Worm (Caenorhabditis elegans) whole organism, L1 larva: ENCODE data around the gene egl-45.
A peak's percentile ranks its signal among the peaks of the same experiment; 100 is the strongest.

Experiments used
- C04F5.9 ChIP-seq: sonication (generic microtip); optimal IDR thresholded peaks from 2 replicates; lab custom pipeline; 2016; ENCODE audit warnings: missing genetic modification characterization, missing compliant biosample characterization
- C16A3.4 ChIP-seq: fragments of 150-350 bp; optimal IDR thresholded peaks from 2 replicates; lab custom pipeline; 2014; ENCODE audit warnings: missing biosample characterization, missing genetic modification characterization
- C34B4.2 ChIP-seq: sonication (generic microtip); optimal IDR thresholded peaks from 2 replicates; lab custom pipeline; 2017; ENCODE audit warnings: mild to moderate bottlenecking, missing genetic modification characterization, missing compliant biosample characterization
- Y116A8C.19 ChIP-seq: sonication (generic microtip); optimal IDR thresholded peaks from 2 replicates; lab custom pipeline; 2016; ENCODE audit warnings: missing compliant biosample characterization, missing genetic modification characterization, borderline replicate concordance
- aha-1 ChIP-seq: fragments of 150-350 bp; optimal IDR thresholded peaks from 2 replicates; lab custom pipeline; 2014; ENCODE audit warnings: missing biosample characterization, missing genetic modification characterization
- ceh-8 ChIP-seq: fragments of 200-800 bp; sonication (Bioruptor generic); optimal IDR thresholded peaks from 2 replicates; lab custom pipeline; 2018; ENCODE audit warnings: mild to moderate bottlenecking, missing genetic modification characterization, moderate library complexity, missing compliant biosample characterization
- ceh-82 ChIP-seq, 3 experiments: fragments of 150-350 bp in 1 of 3; sonication (generic microtip) in 2 of 3; optimal IDR thresholded peaks; 2 replicates each; lab custom pipeline; 2014 to 2017; ENCODE audit warnings: missing biosample characterization in 3 of 3, missing genetic modification characterization in 3 of 3
- dpl-1 ChIP-seq, 3 experiments: fragments of 150-350 bp in 2 of 3; sonication (generic microtip) in 1 of 3; optimal IDR thresholded peaks; 2 replicates each; lab custom pipeline; 2014 to 2017; ENCODE audit warnings: missing biosample characterization in 3 of 3, missing genetic modification characterization in 3 of 3, missing genetic modification reagents in 3 of 3
- dsc-1 ChIP-seq: sonication (generic microtip); optimal IDR thresholded peaks from 2 replicates; lab custom pipeline; 2016; ENCODE audit warnings: mild to moderate bottlenecking, missing genetic modification characterization, missing compliant biosample characterization
- efl-3 ChIP-seq: fragments of 200-800 bp; sonication (Bioruptor generic); optimal IDR thresholded peaks from 2 replicates; lab custom pipeline; 2018; ENCODE audit warnings: mild to moderate bottlenecking, missing genetic modification characterization, missing compliant biosample characterization
- egl-13 ChIP-seq: sonication (generic microtip); optimal IDR thresholded peaks from 2 replicates; lab custom pipeline; 2016; ENCODE audit warnings: missing genotype, missing genetic modification reagents, missing genetic modification characterization, missing compliant biosample characterization
- elt-2 ChIP-seq: sonication (generic microtip); optimal IDR thresholded peaks from 2 replicates; lab custom pipeline; 2016; ENCODE audit warnings: missing genetic modification characterization, mild to moderate bottlenecking, inconsistent platforms, missing compliant biosample characterization, missing genetic modification reagents
- fkh-4 ChIP-seq: sonication (generic microtip); optimal IDR thresholded peaks from 2 replicates; lab custom pipeline; 2016; ENCODE audit warnings: missing compliant biosample characterization, missing genetic modification characterization, borderline replicate concordance
- fkh-8 ChIP-seq: sonication (generic microtip); optimal IDR thresholded peaks from 2 replicates; lab custom pipeline; 2016; ENCODE audit warnings: mild to moderate bottlenecking, missing genetic modification characterization, missing compliant biosample characterization
- hlh-17 ChIP-seq: fragments of 200-800 bp; sonication (Bioruptor generic); optimal IDR thresholded peaks from 2 replicates; lab custom pipeline; 2018; ENCODE audit warnings: missing genetic modification characterization, mild to moderate bottlenecking, missing compliant biosample characterization, moderate library complexity, borderline replicate concordance
- hlh-4 ChIP-seq: sonication (generic microtip); optimal IDR thresholded peaks from 2 replicates; lab custom pipeline; 2016; ENCODE audit warnings: mild to moderate bottlenecking, missing genetic modification characterization, missing compliant biosample characterization
- hpl-2 ChIP-seq: fragments of 150-350 bp; optimal IDR thresholded peaks from 2 replicates; lab custom pipeline; 2014; ENCODE audit warnings: missing biosample characterization, missing genetic modification reagents, missing genetic modification characterization
- irx-1 ChIP-seq: sonication (generic microtip); optimal IDR thresholded peaks from 2 replicates; lab custom pipeline; 2016; ENCODE audit warnings: missing genetic modification characterization, missing compliant biosample characterization
- lin-15B ChIP-seq: fragments of 150-350 bp; sonication (generic microtip); optimal IDR thresholded peaks from 3 replicates; lab custom pipeline; 2014; ENCODE audit warnings: missing biosample characterization, missing genetic modification characterization
- lsy-2 ChIP-seq, 2 experiments: fragments of 150-350 bp; optimal IDR thresholded peaks; 2 replicates each; lab custom pipeline; 2014; ENCODE audit warnings: missing biosample characterization in 2 of 2, missing genetic modification characterization in 2 of 2
- mdl-1 ChIP-seq, 2 experiments: fragments of 150-350 bp; optimal IDR thresholded peaks; 2 replicates each; lab custom pipeline; 2014 to 2017; ENCODE audit warnings: missing biosample characterization in 2 of 2, missing genetic modification characterization in 2 of 2, inconsistent platforms in 1 of 2
- mep-1 ChIP-seq: fragments of 150-350 bp; optimal IDR thresholded peaks from 2 replicates; lab custom pipeline; 2014; ENCODE audit warnings: missing biosample characterization, missing genetic modification characterization
- nhr-12 ChIP-seq: sonication (generic microtip); optimal IDR thresholded peaks from 2 replicates; lab custom pipeline; 2017; ENCODE audit warnings: missing biosample characterization, missing genetic modification characterization
- nhr-20 ChIP-seq: sonication (generic microtip); optimal IDR thresholded peaks from 2 replicates; lab custom pipeline; 2016; ENCODE audit warnings: mild to moderate bottlenecking, missing genetic modification characterization, missing compliant biosample characterization
- nhr-237 ChIP-seq: fragments of 150-350 bp; optimal IDR thresholded peaks from 2 replicates; lab custom pipeline; 2014; ENCODE audit warnings: missing biosample characterization, missing genetic modification characterization
- nhr-28 ChIP-seq: fragments of 150-350 bp; optimal IDR thresholded peaks from 2 replicates; lab custom pipeline; 2014; ENCODE audit warnings: missing biosample characterization, missing genetic modification characterization
- nhr-47 ChIP-seq: sonication (generic microtip); optimal IDR thresholded peaks from 2 replicates; lab custom pipeline; 2016; ENCODE audit warnings: mild to moderate bottlenecking, missing genetic modification characterization, moderate library complexity, missing compliant biosample characterization
- nhr-71 ChIP-seq: sonication (generic microtip); optimal IDR thresholded peaks from 2 replicates; lab custom pipeline; 2016; ENCODE audit warnings: mild to moderate bottlenecking, missing genetic modification characterization, moderate library complexity, missing compliant biosample characterization
- pag-3 ChIP-seq: sonication (generic microtip); optimal IDR thresholded peaks from 2 replicates; lab custom pipeline; 2017; ENCODE audit warnings: missing genetic modification characterization, mild to moderate bottlenecking, missing compliant biosample characterization, antibody characterized with exemption, borderline replicate concordance; ENCODE audit not compliant: insufficient read depth
- pax-3 ChIP-seq: fragments of 200-800 bp; sonication (Bioruptor generic); optimal IDR thresholded peaks from 2 replicates; lab custom pipeline; 2018; ENCODE audit warnings: mild to moderate bottlenecking, missing genetic modification characterization, moderate library complexity, missing compliant biosample characterization
- skn-1 ChIP-seq: fragments of 150-350 bp; optimal IDR thresholded peaks from 2 replicates; lab custom pipeline; 2014; ENCODE audit warnings: missing biosample characterization, missing genetic modification characterization
- snpc-4 ChIP-seq: fragments of 150-350 bp; optimal IDR thresholded peaks from 2 replicates; lab custom pipeline; 2014; ENCODE audit warnings: missing biosample characterization, missing genetic modification characterization
- snu-23 ChIP-seq: sonication (generic microtip); optimal IDR thresholded peaks from 2 replicates; lab custom pipeline; 2016; ENCODE audit warnings: missing genetic modification characterization, missing compliant biosample characterization
- sox-4 ChIP-seq: sonication (generic microtip); optimal IDR thresholded peaks from 2 replicates; lab custom pipeline; 2016; ENCODE audit warnings: missing genetic modification characterization, missing compliant biosample characterization
- sup-37 ChIP-seq: fragments of 200-800 bp; sonication (Bioruptor generic); optimal IDR thresholded peaks from 2 replicates; lab custom pipeline; 2018; ENCODE audit warnings: mild to moderate bottlenecking, missing genetic modification characterization, missing compliant biosample characterization
- tbx-2 ChIP-seq: sonication (generic microtip); optimal IDR thresholded peaks from 2 replicates; lab custom pipeline; 2016; ENCODE audit warnings: missing genetic modification characterization, missing compliant biosample characterization
- tlp-1 ChIP-seq: fragments of 150-350 bp; optimal IDR thresholded peaks from 2 replicates; lab custom pipeline; 2014; ENCODE audit warnings: missing biosample characterization, missing genetic modification characterization
- unc-130 ChIP-seq: fragments of 150-350 bp; optimal IDR thresholded peaks from 2 replicates; lab custom pipeline; 2017; ENCODE audit warnings: missing biosample characterization, missing genetic modification characterization, inconsistent platforms
- unc-86 ChIP-seq: sonication (generic microtip); optimal IDR thresholded peaks from 2 replicates; lab custom pipeline; 2016; ENCODE audit warnings: missing genetic modification characterization, missing compliant biosample characterization
- unc-98 ChIP-seq: fragments of 200-800 bp; sonication (Bioruptor generic); IDR thresholded peaks from 2 replicates; pipeline ENCODE4 v1.3.6; 2022; ENCODE audit warnings: missing genetic modification characterization, missing compliant biosample characterization
- xbp-1 ChIP-seq: sonication (generic microtip); optimal IDR thresholded peaks from 2 replicates; lab custom pipeline; 2016; ENCODE audit warnings: missing genetic modification characterization, missing compliant biosample characterization
- zag-1 ChIP-seq: fragments of 150-350 bp; optimal IDR thresholded peaks from 2 replicates; lab custom pipeline; 2014; ENCODE audit warnings: missing biosample characterization, missing genetic modification characterization
- ztf-11 ChIP-seq, 2 experiments: sonication (generic microtip); optimal IDR thresholded peaks; 2 replicates each; lab custom pipeline; 2016 to 2017; ENCODE audit warnings: missing genetic modification characterization in 2 of 2, missing biosample characterization in 1 of 2, missing compliant biosample characterization in 1 of 2
- ztf-4 ChIP-seq: fragments of 150-350 bp; optimal IDR thresholded peaks from 2 replicates; lab custom pipeline; 2014; ENCODE audit warnings: missing biosample characterization, missing genetic modification characterization

Gene egl-45

DNA sequence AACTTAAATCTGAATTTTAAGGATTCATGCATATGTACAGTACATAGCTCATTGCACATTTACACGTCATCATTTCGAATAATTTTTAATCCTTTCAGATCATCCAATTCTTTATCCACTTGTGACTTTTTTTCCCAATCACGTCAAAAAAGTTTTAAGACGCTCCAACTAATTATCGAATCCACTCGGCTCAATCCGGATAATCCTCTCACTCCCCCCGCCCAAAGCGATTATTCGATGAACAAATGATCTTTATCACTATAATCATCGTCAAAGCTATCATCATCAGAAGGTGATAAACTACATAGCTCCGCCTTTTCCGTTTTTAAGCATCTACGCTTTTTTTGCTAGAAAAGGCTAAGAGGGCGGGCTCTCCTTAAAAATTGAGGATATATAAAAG lies 9.1 kb upstream of the egl-45 start:
- TF ChIP-seq pax-3 (tag; lab: Kevin White, UChicago) (peak; percentile 77), egl-13 (tag; lab: Kevin White, UChicago) (peak; percentile 31), dsc-1 (tag; lab: Kevin White, UChicago) (peak; percentile 97), fkh-8 (peak; percentile 20), fkh-4 (peak; percentile 2), unc-86 (tag; lab: Kevin White, UChicago) (no peak), unc-98 (GFP tag; lab: Robert Waterston, UW) (no peak), nhr-47 (tag; lab: Kevin White, UChicago) (peak; percentile 32), sox-4 (peak; percentile 51), nhr-71 (tag; lab: Kevin White, UChicago) (peak; percentile 5)

DNA sequence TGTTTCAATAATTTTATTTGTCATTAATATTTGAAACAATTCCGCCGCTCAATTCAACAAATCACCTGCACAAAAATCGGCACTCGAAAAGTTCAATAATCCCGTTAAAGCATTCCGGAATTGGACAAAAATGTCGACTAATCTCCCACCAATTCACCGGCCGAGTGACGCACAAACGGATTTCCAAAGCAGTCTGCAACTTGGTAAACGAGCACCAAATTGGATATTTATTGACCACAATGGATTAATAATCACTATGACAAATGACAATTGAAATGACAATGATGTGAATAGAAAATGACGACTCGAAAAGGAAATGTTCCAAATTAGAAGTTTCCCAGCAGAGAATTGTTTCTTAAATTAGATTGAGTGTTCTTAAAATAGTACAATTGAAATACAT lies 7.3 kb upstream of the egl-45 start:
- TF ChIP-seq mep-1 (tag; lab: Kevin White, UChicago) = no peak
- no peak for TF ChIP-seq dpl-1 (GFP tag; optimal IDR thresholded peaks at IDR 0.05; lab: Kevin White, UChicago)
- no peak for TF ChIP-seq nhr-28 (tag; lab: Kevin White, UChicago)
- peak; percentile 49 for TF ChIP-seq pax-3 (tag; lab: Kevin White, UChicago)
- peak; percentile 23 for TF ChIP-seq fkh-8
- no peak for TF ChIP-seq nhr-20 (tag; lab: Kevin White, UChicago)
- no peak for TF ChIP-seq C16A3.4 (tag; lab: Kevin White, UChicago)
- TF ChIP-seq ztf-4 (tag; lab: Kevin White, UChicago) = no peak
- TF ChIP-seq C34B4.2 (tag; lab: Kevin White, UChicago) = no peak
- no peak for TF ChIP-seq nhr-237 (tag; lab: Kevin White, UChicago)
- no peak for TF ChIP-seq ceh-82 (tag; optimal IDR thresholded peaks at IDR 0.05; lab: Kevin White, UChicago)
- no peak for TF ChIP-seq hpl-2
- peak; percentile 93 for TF ChIP-seq dsc-1 (tag; lab: Kevin White, UChicago)
- no peak for TF ChIP-seq unc-130

DNA sequence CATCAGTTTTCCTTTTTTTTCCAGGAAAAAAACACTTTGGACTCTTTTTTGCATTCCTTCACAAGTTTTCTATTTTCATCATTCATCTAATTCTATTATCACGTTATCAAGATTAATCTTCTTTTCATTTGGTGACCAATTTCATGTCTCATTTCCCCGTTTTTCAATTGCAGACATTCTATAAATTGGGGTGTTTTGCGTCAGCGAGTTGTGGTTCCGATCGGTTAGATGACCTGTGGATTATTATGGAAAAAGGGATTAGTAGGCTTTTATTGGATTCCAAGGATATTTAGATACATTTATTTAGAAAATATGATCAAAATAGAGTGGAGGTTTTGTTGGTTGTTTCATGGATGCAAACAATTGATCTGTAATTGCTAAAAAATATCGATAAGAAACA lies 6.4 kb upstream of the egl-45 start:
- TF ChIP-seq hlh-17 (GFP tag; lab: Kevin White, UChicago) (no peak), tlp-1 (tag; lab: Kevin White, UChicago) (no peak), ztf-11 (tag; optimal IDR thresholded peaks at IDR 0.05; lab: Kevin White, UChicago) (no peak), Y116A8C.19 (tag; lab: Kevin White, UChicago) (no peak), pag-3 (no peak), elt-2 (tag; lab: Kevin White, UChicago) (no peak), dpl-1 (GFP tag; optimal IDR thresholded peaks at IDR 0.05; lab: Kevin White, UChicago) (no peak), sup-37 (no peak), nhr-47 (tag; lab: Kevin White, UChicago) (peak; percentile 20), nhr-12 (tag; lab: Kevin White, UChicago) (no peak), tbx-2 (tag; lab: Kevin White, UChicago) (no peak), ceh-8 (GFP tag; lab: Kevin White, UChicago) (no peak), dsc-1 (tag; lab: Kevin White, UChicago) (peak; percentile 99), fkh-8 (peak; percentile 32), skn-1 (tag; lab: Kevin White, UChicago) (no peak), snpc-4 (no peak), lsy-2 (tag; optimal IDR thresholded peaks at IDR 0.05; lab: Kevin White, UChicago) (no peak), mdl-1 (tag; optimal IDR thresholded peaks at IDR 0.05; lab: Kevin White, UChicago) (no peak), hpl-2 (no peak), fkh-4 (peak; percentile 25), efl-3 (GFP tag; lab: Kevin White, UChicago) (no peak), unc-86 (tag; lab: Kevin White, UChicago) (no peak), nhr-20 (tag; lab: Kevin White, UChicago) (no peak), irx-1 (tag; lab: Kevin White, UChicago) (no peak), C04F5.9 (no peak), sox-4 (peak; percentile 53), nhr-71 (tag; lab: Kevin White, UChicago) (peak; percentile 35), unc-98 (GFP tag; lab: Robert Waterston, UW) (no peak), nhr-237 (tag; lab: Kevin White, UChicago) (no peak), xbp-1 (tag; lab: Kevin White, UChicago) (no peak), hlh-4 (no peak), unc-130 (no peak), snu-23 (no peak), ztf-4 (tag; lab: Kevin White, UChicago) (no peak), pax-3 (tag; lab: Kevin White, UChicago) (peak; percentile 62), lin-15B (tag; lab: Kevin White, UChicago) (no peak), aha-1 (no peak), egl-13 (tag; lab: Kevin White, UChicago) (peak; percentile 28), zag-1 (tag; lab: Kevin White, UChicago) (no peak)
- TF ChIP-seq, all 84 proteins: peak for 8
